Fruit fly (Drosophila melanogaster) whole organism, embryonic: ENCODE results near the gene bsh.

Experiments
- CG10431 ChIP-seq: fragments of 200-800 bp; sonication (Bioruptor generic); optimal IDR thresholded peaks from 3 replicates; lab custom pipeline; 2018; ENCODE audit warnings: missing biosample characterization, mild to moderate bottlenecking, missing genetic modification characterization
- CG10462 ChIP-seq: fragments of 200-800 bp; sonication (Bioruptor generic); optimal IDR thresholded peaks from 2 replicates; lab custom pipeline; 2016; ENCODE audit warnings: missing biosample characterization, missing genetic modification characterization
- CG10654 ChIP-seq: fragments of 200-800 bp; sonication (Bioruptor generic); optimal IDR thresholded peaks from 2 replicates; lab custom pipeline; 2016; ENCODE audit warnings: missing biosample characterization, missing genetic modification characterization
- CG11093 ChIP-seq: fragments of 200-800 bp; sonication (Bioruptor generic); IDR thresholded peaks from 3 replicates; pipeline ENCODE4 v1.3.6; 2022; ENCODE audit warnings: missing biosample characterization, missing genetic modification characterization
- CG12071 ChIP-seq: fragments of 200-800 bp; sonication (Bioruptor generic); optimal IDR thresholded peaks from 3 replicates; lab custom pipeline; 2018; ENCODE audit warnings: missing biosample characterization, mild to moderate bottlenecking, missing genetic modification characterization
- CG12155 ChIP-seq: fragments of 200-800 bp; sonication (Bioruptor generic); optimal IDR thresholded peaks from 3 replicates; lab custom pipeline; 2016; ENCODE audit warnings: missing biosample characterization, missing genetic modification characterization
- CG13775 ChIP-seq: fragments of 200-800 bp; sonication (Bioruptor generic); optimal IDR thresholded peaks from 3 replicates; lab custom pipeline; 2017; ENCODE audit warnings: missing biosample characterization, mild to moderate bottlenecking, missing genetic modification characterization
- CG15269 ChIP-seq: fragments of 200-800 bp; sonication (Bioruptor generic); optimal IDR thresholded peaks from 2 replicates; lab custom pipeline; 2018; ENCODE audit warnings: missing biosample characterization, mild to moderate bottlenecking, missing genetic modification characterization, moderate library complexity
- CG16815 ChIP-seq: fragments of 200-800 bp; sonication (Bioruptor generic); optimal IDR thresholded peaks from 3 replicates; lab custom pipeline; 2017; ENCODE audit warnings: missing biosample characterization, mild to moderate bottlenecking, missing genetic modification characterization
- CG17612 ChIP-seq: fragments of 200-800 bp; sonication (Bioruptor generic); IDR thresholded peaks from 2 replicates; pipeline ENCODE4 v1.3.6; 2022; ENCODE audit warnings: missing biosample characterization, missing genetic modification characterization
- CG17829 ChIP-seq: fragments of 200-800 bp; optimal IDR thresholded peaks from 2 replicates; lab custom pipeline; 2019; ENCODE audit warnings: missing biosample characterization, mild to moderate bottlenecking, missing genetic modification characterization, moderate library complexity
- CG18011 ChIP-seq: fragments of 200-800 bp; sonication (Bioruptor generic); optimal IDR thresholded peaks from 2 replicates; lab custom pipeline; 2017; ENCODE audit warnings: missing biosample characterization, missing genetic modification characterization, mild to moderate bottlenecking, moderate library complexity, missing genotype
- CG1832 ChIP-seq: fragments of 200-800 bp; sonication (Bioruptor generic); optimal IDR thresholded peaks from 2 replicates; lab custom pipeline; 2017; ENCODE audit warnings: missing biosample characterization, mild to moderate bottlenecking, missing genetic modification characterization, inconsistent platforms
- CG18764 ChIP-seq: fragments of 200-800 bp; sonication (Bioruptor generic); optimal IDR thresholded peaks from 3 replicates; lab custom pipeline; 2016; ENCODE audit warnings: missing biosample characterization, missing genetic modification characterization
- CG2678 ChIP-seq: fragments of 200-800 bp; sonication (Bioruptor generic); optimal IDR thresholded peaks from 3 replicates; lab custom pipeline; 2019; ENCODE audit warnings: missing biosample characterization, mild to moderate bottlenecking, missing genetic modification characterization, moderate library complexity
- CG30403 ChIP-seq: fragments of 200-800 bp; sonication (Bioruptor generic); optimal IDR thresholded peaks from 3 replicates; lab custom pipeline; 2016; ENCODE audit warnings: missing biosample characterization, missing genetic modification characterization
- CG31224 ChIP-seq: fragments of 200-800 bp; sonication (Bioruptor generic); IDR thresholded peaks from 2 replicates; pipeline ENCODE4 v1.3.6; 2022; ENCODE audit warnings: missing biosample characterization, missing genetic modification characterization
- CG4282 ChIP-seq: fragments of 200-800 bp; sonication (Bioruptor generic); optimal IDR thresholded peaks from 2 replicates; lab custom pipeline; 2016; ENCODE audit warnings: missing biosample characterization, missing genetic modification characterization
- CG4854 ChIP-seq: fragments of 200-800 bp; sonication (Bioruptor generic); optimal IDR thresholded peaks from 2 replicates; lab custom pipeline; 2016; ENCODE audit warnings: missing biosample characterization, missing genetic modification characterization, inconsistent platforms
- CG8281 ChIP-seq: fragments of 200-800 bp; sonication (Bioruptor generic); optimal IDR thresholded peaks from 2 replicates; lab custom pipeline; 2018; ENCODE audit warnings: missing biosample characterization, mild to moderate bottlenecking, missing genetic modification characterization, moderate library complexity
- D19B ChIP-seq: fragments of 200-800 bp; sonication (Bioruptor generic); optimal IDR thresholded peaks from 2 replicates; lab custom pipeline; 2017; ENCODE audit warnings: missing biosample characterization, mild to moderate bottlenecking, missing genetic modification characterization
- Dll ChIP-seq: fragments of 200-800 bp; sonication (Bioruptor generic); IDR thresholded peaks from 4 replicates; pipeline ENCODE4 v1.3.6; 2022; ENCODE audit warnings: missing biosample characterization, missing genetic modification characterization; ENCODE audit not compliant: partially characterized antibody
- E2f1 ChIP-seq: fragments of 200-800 bp; sonication (Bioruptor generic); IDR thresholded peaks from 2 replicates; pipeline ENCODE4 v1.3.6; 2022; ENCODE audit warnings: missing biosample characterization, missing genetic modification characterization
- HLH54F ChIP-seq: fragments of 200-800 bp; sonication (Bioruptor generic); optimal IDR thresholded peaks from 3 replicates; lab custom pipeline; 2016; ENCODE audit warnings: missing biosample characterization, missing genetic modification characterization
- Hand ChIP-seq: fragments of 200-800 bp; sonication (Bioruptor generic); optimal IDR thresholded peaks from 2 replicates; lab custom pipeline; 2017; ENCODE audit warnings: mild to moderate bottlenecking, missing biosample characterization, missing genetic modification reagents, missing genetic modification characterization
- Myb ChIP-seq: fragments of 200-800 bp; sonication (Bioruptor generic); optimal IDR thresholded peaks from 2 replicates; lab custom pipeline; 2016; ENCODE audit warnings: missing biosample characterization, missing genetic modification characterization
- Usf ChIP-seq: fragments of 200-800 bp; sonication (Bioruptor generic); optimal IDR thresholded peaks from 2 replicates; lab custom pipeline; 2017; ENCODE audit warnings: missing genotype, missing biosample characterization, missing genetic modification characterization
- ash1 ChIP-seq: fragments of 200-800 bp; sonication (Bioruptor generic); optimal IDR thresholded peaks from 2 replicates; lab custom pipeline; 2018; ENCODE audit warnings: missing biosample characterization, mild to moderate bottlenecking, missing genetic modification characterization
- ato ChIP-seq: fragments of 200-800 bp; sonication (Bioruptor generic); IDR thresholded peaks from 2 replicates; pipeline ENCODE4 v1.3.6; 2022; ENCODE audit warnings: missing biosample characterization, missing genetic modification characterization; ENCODE audit not compliant: partially characterized antibody
- bab2 ChIP-seq: fragments of 200-800 bp; sonication (Bioruptor generic); optimal IDR thresholded peaks from 2 replicates; lab custom pipeline; 2016; ENCODE audit warnings: missing biosample characterization, missing genetic modification characterization
- br ChIP-seq: fragments of >200 bp; optimal IDR thresholded peaks from 2 replicates; lab custom pipeline; 2017
- disco-r ChIP-seq: fragments of 200-800 bp; sonication (Bioruptor generic); optimal IDR thresholded peaks from 2 replicates; lab custom pipeline; 2016; ENCODE audit warnings: missing biosample characterization, missing genetic modification characterization
- emc ChIP-seq: fragments of 200-800 bp; sonication (Bioruptor generic); optimal IDR thresholded peaks from 2 replicates; lab custom pipeline; 2016; ENCODE audit warnings: missing biosample characterization, missing genetic modification characterization
- exex ChIP-seq: fragments of 200-800 bp; sonication (Bioruptor generic); optimal IDR thresholded peaks from 4 replicates; lab custom pipeline; 2018; ENCODE audit warnings: missing biosample characterization, mild to moderate bottlenecking, missing genetic modification characterization, moderate library complexity
- eyg ChIP-seq: fragments of 200-800 bp; sonication (Bioruptor generic); optimal IDR thresholded peaks from 3 replicates; lab custom pipeline; 2016; ENCODE audit warnings: missing biosample characterization, missing genetic modification characterization
- jumu ChIP-seq: fragments of 200-800 bp; sonication (Bioruptor generic); optimal IDR thresholded peaks from 3 replicates; lab custom pipeline; 2016; ENCODE audit warnings: missing biosample characterization, missing genetic modification characterization
- kay ChIP-seq: fragments of 200-800 bp; sonication (Bioruptor generic); optimal IDR thresholded peaks from 2 replicates; lab custom pipeline; 2016; ENCODE audit warnings: missing biosample characterization, missing genetic modification characterization
- lmd ChIP-seq: fragments of 200-800 bp; sonication (Bioruptor generic); IDR thresholded peaks from 2 replicates; pipeline ENCODE4 v1.3.6; 2022; ENCODE audit warnings: missing biosample characterization, missing genetic modification characterization
- nau ChIP-seq: fragments of 200-800 bp; sonication (Bioruptor generic); optimal IDR thresholded peaks from 3 replicates; lab custom pipeline; 2017; ENCODE audit warnings: missing biosample characterization, mild to moderate bottlenecking, missing genetic modification characterization, missing genetic modification reagents
- nerfin-1 ChIP-seq: fragments of 200-800 bp; sonication (Bioruptor generic); optimal IDR thresholded peaks from 3 replicates; lab custom pipeline; 2019; ENCODE audit warnings: missing biosample characterization, mild to moderate bottlenecking, missing genetic modification characterization, moderate library complexity
- nerfin-2 ChIP-seq: fragments of 200-800 bp; sonication (Bioruptor generic); IDR thresholded peaks from 2 replicates; pipeline ENCODE4 v1.3.6; 2022; ENCODE audit warnings: missing biosample characterization, missing genetic modification characterization; ENCODE audit not compliant: partially characterized antibody
- nom ChIP-seq: fragments of 200-800 bp; sonication (Bioruptor generic); optimal IDR thresholded peaks from 2 replicates; lab custom pipeline; 2017; ENCODE audit warnings: missing biosample characterization, missing genetic modification characterization, mild to moderate bottlenecking, moderate library complexity, missing genetic modification reagents
- p53 ChIP-seq: fragments of 200-800 bp; sonication (Bioruptor generic); optimal IDR thresholded peaks from 2 replicates; lab custom pipeline; 2016; ENCODE audit warnings: missing biosample characterization, missing genetic modification characterization
- repo ChIP-seq: fragments of 200-800 bp; sonication (Bioruptor generic); optimal IDR thresholded peaks from 2 replicates; lab custom pipeline; 2016; ENCODE audit warnings: missing biosample characterization, missing genetic modification characterization
- row ChIP-seq: fragments of 200-800 bp; sonication (Bioruptor generic); IDR thresholded peaks from 3 replicates; pipeline ENCODE4 v1.3.6; 2022; ENCODE audit warnings: missing biosample characterization, missing genetic modification characterization
- salm ChIP-seq: fragments of 200-800 bp; sonication (Bioruptor generic); optimal IDR thresholded peaks from 2 replicates; lab custom pipeline; 2018; ENCODE audit warnings: missing biosample characterization, mild to moderate bottlenecking, missing genetic modification characterization
- slou ChIP-seq: fragments of 200-800 bp; sonication (Bioruptor generic); optimal IDR thresholded peaks from 3 replicates; lab custom pipeline; 2016; ENCODE audit warnings: missing biosample characterization, missing genetic modification characterization
- sqz ChIP-seq: fragments of 200-800 bp; sonication (Bioruptor generic); optimal IDR thresholded peaks from 3 replicates; lab custom pipeline; 2018; ENCODE audit warnings: missing biosample characterization, mild to moderate bottlenecking, missing genetic modification characterization
- trem ChIP-seq: fragments of 200-800 bp; optimal IDR thresholded peaks from 3 replicates; lab custom pipeline; 2019; ENCODE audit warnings: missing biosample characterization, mild to moderate bottlenecking, missing genetic modification characterization, moderate library complexity
- zfh1 ChIP-seq: fragments of 200-800 bp; sonication (Bioruptor generic); IDR thresholded peaks from 3 replicates; pipeline ENCODE4 v1.3.6; 2022; ENCODE audit warnings: missing biosample characterization, missing genetic modification characterization

Gene bsh

DNA sequence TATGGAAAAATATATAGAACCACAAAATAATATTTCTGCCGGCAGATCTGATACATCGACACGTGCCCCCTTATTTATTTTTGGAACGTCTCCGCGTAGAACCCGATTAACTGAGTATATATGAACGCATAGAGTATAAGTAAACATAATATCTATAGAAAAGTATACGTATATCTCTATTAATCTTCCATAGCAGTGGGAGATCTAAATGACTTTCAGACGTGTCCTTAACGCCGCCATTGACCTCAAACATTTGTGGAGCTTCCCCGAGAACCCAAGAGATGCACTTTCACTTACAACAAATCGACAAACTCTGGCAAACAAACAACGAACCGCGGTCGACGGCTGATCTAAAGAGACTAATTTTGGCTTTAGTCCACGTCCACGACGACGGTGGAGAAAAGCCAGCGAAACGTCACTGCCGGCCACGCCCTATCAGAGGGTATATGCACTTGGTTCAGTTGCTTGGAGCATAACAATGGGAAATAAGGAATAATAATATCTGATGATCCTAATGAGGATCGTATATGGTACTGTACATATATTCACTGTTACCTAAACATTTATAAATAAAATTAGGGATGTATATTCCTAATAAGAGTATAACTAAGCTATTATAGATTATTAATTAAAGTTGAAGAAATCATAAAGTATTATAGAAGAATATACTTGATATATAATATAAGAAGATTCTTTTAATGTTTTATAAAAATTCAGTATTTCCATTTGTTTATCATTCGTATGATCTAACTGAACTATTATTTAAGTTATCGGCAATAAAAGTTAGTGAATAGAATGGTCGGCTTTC lies 4.9 kb downstream of the bsh start, which contains the start of gene fbp (continued):
- TF ChIP-seq nom (GFP tag; lab: Kevin White, UChicago) (no peak), bab2 (GFP tag; lab: Kevin White, UChicago) (no peak), nerfin-2 (GFP tag; lab: Robert Waterston, UW) (no peak), jumu (peak; percentile 12), CG16815 (GFP tag; lab: Kevin White, UChicago) (peak; percentile 68), CG11093 (GFP tag; lab: Robert Waterston, UW) (no peak), CG31224 (peak; percentile 49), D19B (peak; percentile 63), br (lab: Kevin White, UChicago) (no peak), nerfin-1 (tag; lab: Kevin White, UChicago) (peak; percentile 48), HLH54F (no peak), trem (tag; lab: Kevin White, UChicago) (no peak), lmd (GFP tag; lab: Robert Waterston, UW) (peak; percentile 39; the same call in 1 of the 2 replicates), Myb (no peak), CG18011 (GFP tag; lab: Kevin White, UChicago) (peak; percentile 33), emc (no peak), disco-r (GFP tag; lab: Kevin White, UChicago) (no peak), CG17612 (GFP tag; lab: Robert Waterston, UW) (0 out of 2 replicates have a peak, but pooled peaks have one; percentile 21), CG17829 (tag; lab: Kevin White, UChicago) (peak; percentile 58), eyg (GFP tag; lab: Kevin White, UChicago) (no peak), zfh1 (GFP tag; lab: Robert Waterston, UW) (peak; percentile 55; the same call in 1 of the 3 replicates), CG12071 (GFP tag; lab: Kevin White, UChicago) (no peak), exex (tag; lab: Kevin White, UChicago) (no peak), kay (no peak), CG10654 (peak; percentile 59), CG4854 (GFP tag; lab: Kevin White, UChicago) (no peak), Dll (no peak), repo (no peak), CG2678 (tag; lab: Kevin White, UChicago) (peak; percentile 86), slou (no peak), CG4282 (GFP tag; lab: Kevin White, UChicago) (no peak), ato (no peak), Hand (peak; percentile 64), ash1 (GFP tag; lab: Kevin White, UChicago) (no peak), E2f1 (peak; percentile 47; the same call in 1 of the 2 replicates), nau (GFP tag; lab: Kevin White, UChicago) (peak; percentile 52), p53 (GFP tag; lab: Kevin White, UChicago) (no peak), CG12155 (GFP tag; lab: Kevin White, UChicago) (peak; percentile 54), CG1832 (GFP tag; lab: Kevin White, UChicago) (no peak), CG30403 (GFP tag; lab: Kevin White, UChicago) (peak; percentile 85), CG10462 (GFP tag; lab: Kevin White, UChicago) (peak; percentile 27), salm (tag; lab: Kevin White, UChicago) (no peak), row (GFP tag; lab: Robert Waterston, UW) (peak; percentile 90), CG15269 (tag; lab: Kevin White, UChicago) (peak; percentile 62), CG10431 (GFP tag; lab: Kevin White, UChicago) (peak; percentile 16), CG13775 (GFP tag; lab: Kevin White, UChicago) (peak; percentile 76), Usf (GFP tag; lab: Kevin White, UChicago) (peak; percentile 64), sqz (GFP tag; lab: Kevin White, UChicago) (peak; percentile 3), CG8281 (peak; percentile 22), CG18764 (peak; percentile 6)
